Fruit fly (Drosophila melanogaster) whole organism, embryonic: ENCODE measurements around the gene Kal1.
A peak's percentile ranks its signal among the peaks of the same experiment; 100 is the strongest.

Source experiments
- Abd-B ChIP-seq: fragments of 200-800 bp; sonication (Bioruptor generic); optimal IDR thresholded peaks from 2 replicates; lab custom pipeline; 2018; ENCODE audit warnings: missing biosample characterization, mild to moderate bottlenecking, missing genetic modification characterization, moderate library complexity
- BEAF-32 ChIP-seq: fragments of 200-800 bp; sonication (Bioruptor generic); optimal IDR thresholded peaks from 3 replicates; lab custom pipeline; 2017; ENCODE audit warnings: missing biosample characterization, missing genetic modification characterization, mild to moderate bottlenecking, moderate library complexity, missing genetic modification reagents
- Bdp1 ChIP-seq: fragments of 200-800 bp; sonication (Bioruptor generic); optimal IDR thresholded peaks from 3 replicates; lab custom pipeline; 2016; ENCODE audit warnings: missing biosample characterization, missing genetic modification characterization
- CG10267 ChIP-seq: fragments of 200-800 bp; sonication (Bioruptor generic); optimal IDR thresholded peaks from 2 replicates; lab custom pipeline; 2018; ENCODE audit warnings: missing biosample characterization, mild to moderate bottlenecking, missing genetic modification characterization, moderate library complexity
- CG11695 ChIP-seq: fragments of 200-800 bp; sonication (Bioruptor generic); IDR thresholded peaks from 3 replicates; pipeline ENCODE4 v1.3.6; 2022; ENCODE audit warnings: missing biosample characterization, missing genetic modification characterization
- CG12155 ChIP-seq: fragments of 200-800 bp; sonication (Bioruptor generic); optimal IDR thresholded peaks from 3 replicates; lab custom pipeline; 2016; ENCODE audit warnings: missing biosample characterization, missing genetic modification characterization
- CG12659 ChIP-seq: fragments of 200-800 bp; sonication (Bioruptor generic); optimal IDR thresholded peaks from 3 replicates; lab custom pipeline; 2017; ENCODE audit warnings: mild to moderate bottlenecking, missing biosample characterization, missing genetic modification reagents, missing genetic modification characterization
- CG15696 ChIP-seq: fragments of 200-800 bp; sonication (Bioruptor generic); optimal IDR thresholded peaks from 2 replicates; lab custom pipeline; 2019; ENCODE audit warnings: missing biosample characterization, mild to moderate bottlenecking, missing genetic modification characterization, moderate library complexity
- CG17186 ChIP-seq: fragments of 200-800 bp; sonication (Bioruptor generic); optimal IDR thresholded peaks from 3 replicates; lab custom pipeline; 2017; ENCODE audit warnings: missing biosample characterization, missing genetic modification reagents, missing genetic modification characterization
- CG31388 ChIP-seq: fragments of 200-800 bp; sonication (Bioruptor generic); optimal IDR thresholded peaks from 2 replicates; lab custom pipeline; 2016; ENCODE audit warnings: missing biosample characterization, missing genetic modification characterization
- CG3163 ChIP-seq: fragments of 200-800 bp; sonication (Bioruptor generic); optimal IDR thresholded peaks from 3 replicates; lab custom pipeline; 2016; ENCODE audit warnings: missing biosample characterization, missing genetic modification characterization
- CG33557 ChIP-seq: fragments of 200-800 bp; sonication (Bioruptor generic); optimal IDR thresholded peaks from 2 replicates; lab custom pipeline; 2019; ENCODE audit warnings: missing biosample characterization, mild to moderate bottlenecking, missing genetic modification characterization, moderate library complexity
- CG3726 ChIP-seq: fragments of 200-800 bp; sonication (Bioruptor generic); IDR thresholded peaks from 3 replicates; pipeline ENCODE4, ENCODE4 v1.3.6; 2022; ENCODE audit warnings: missing biosample characterization, missing genetic modification characterization
- CG4360 ChIP-seq: fragments of 200-800 bp; sonication (Bioruptor generic); IDR thresholded peaks from 2 replicates; pipeline ENCODE4 v1.3.6; 2022; ENCODE audit warnings: missing biosample characterization, missing genetic modification characterization
- CG4424 ChIP-seq: fragments of 200-800 bp; sonication (Bioruptor generic); optimal IDR thresholded peaks from 3 replicates; lab custom pipeline; 2016; ENCODE audit warnings: missing biosample characterization, missing genetic modification characterization
- CG5180 ChIP-seq: fragments of 200-800 bp; sonication (Bioruptor generic); optimal IDR thresholded peaks from 3 replicates; lab custom pipeline; 2017; ENCODE audit warnings: missing biosample characterization, missing genetic modification characterization, mild to moderate bottlenecking, moderate library complexity, missing genetic modification reagents
- CG6175 ChIP-seq: fragments of 200-800 bp; sonication (Bioruptor generic); IDR thresholded peaks from 3 replicates; pipeline ENCODE4 v1.3.6; 2022; ENCODE audit warnings: missing biosample characterization, missing genetic modification characterization
- CG6654 ChIP-seq: fragments of 200-800 bp; sonication (Bioruptor generic); optimal IDR thresholded peaks from 2 replicates; lab custom pipeline; 2017; ENCODE audit warnings: missing biosample characterization, mild to moderate bottlenecking, missing genetic modification characterization
- CG7786 ChIP-seq: fragments of 200-800 bp; sonication (Bioruptor generic); optimal IDR thresholded peaks from 2 replicates; lab custom pipeline; 2016; ENCODE audit warnings: missing biosample characterization, missing genetic modification characterization
- CG9876 ChIP-seq: fragments of 200-800 bp; sonication (Bioruptor generic); optimal IDR thresholded peaks from 2 replicates; lab custom pipeline; 2016; ENCODE audit warnings: missing biosample characterization, missing genetic modification characterization
- CHES-1-like ChIP-seq: fragments of 200-800 bp; sonication (Bioruptor generic); optimal IDR thresholded peaks from 2 replicates; lab custom pipeline; 2016; ENCODE audit warnings: missing biosample characterization, missing genetic modification characterization
- CrebB ChIP-seq: fragments of 200-800 bp; sonication (Bioruptor generic); optimal IDR thresholded peaks from 3 replicates; lab custom pipeline; 2018; ENCODE audit warnings: missing biosample characterization, mild to moderate bottlenecking, missing genetic modification characterization
- D ChIP-seq, 2 experiments: fragments of 200-800 bp in 1 of 2; fragments of >200 bp in 1 of 2; sonication (Bioruptor generic) in 1 of 2; optimal IDR thresholded peaks; 2 replicates in 1 of 2; 3 replicates in 1 of 2; lab custom pipeline; 2017; ENCODE audit warnings: mild to moderate bottlenecking in 1 of 2, missing biosample characterization in 1 of 2, missing genetic modification characterization in 1 of 2, missing genetic modification reagents in 1 of 2
- Dp ChIP-seq: fragments of 200-800 bp; sonication (Bioruptor generic); optimal IDR thresholded peaks from 2 replicates; lab custom pipeline; 2018; ENCODE audit warnings: missing biosample characterization, mild to moderate bottlenecking, missing genetic modification characterization, moderate library complexity
- E2f1 ChIP-seq: fragments of 200-800 bp; sonication (Bioruptor generic); IDR thresholded peaks from 2 replicates; pipeline ENCODE4 v1.3.6; 2022; ENCODE audit warnings: missing biosample characterization, missing genetic modification characterization
- Fer1 ChIP-seq: fragments of 200-800 bp; sonication (Bioruptor generic); optimal IDR thresholded peaks from 2 replicates; lab custom pipeline; 2017; ENCODE audit warnings: missing biosample characterization, mild to moderate bottlenecking, missing genetic modification characterization
- Fer3 ChIP-seq: fragments of 200-800 bp; sonication (Bioruptor generic); optimal IDR thresholded peaks from 2 replicates; lab custom pipeline; 2018; ENCODE audit warnings: missing biosample characterization, mild to moderate bottlenecking, missing genetic modification characterization, moderate library complexity
- HHEX ChIP-seq: fragments of 200-800 bp; sonication (Bioruptor generic); optimal IDR thresholded peaks from 3 replicates; lab custom pipeline; 2017; ENCODE audit warnings: missing biosample characterization, mild to moderate bottlenecking, missing genetic modification characterization, missing genetic modification reagents
- Hmr ChIP-seq: fragments of 200-800 bp; sonication (Bioruptor generic); optimal IDR thresholded peaks from 3 replicates; lab custom pipeline; 2017; ENCODE audit warnings: mild to moderate bottlenecking, missing biosample characterization, missing genetic modification reagents, missing genetic modification characterization
- NFAT ChIP-seq: fragments of 200-800 bp; sonication (Bioruptor generic); IDR thresholded peaks from 2 replicates; pipeline ENCODE4 v1.3.6; 2022; ENCODE audit warnings: missing biosample characterization, missing genetic modification characterization
- NK7.1 ChIP-seq: fragments of 200-800 bp; sonication (Bioruptor generic); optimal IDR thresholded peaks from 3 replicates; lab custom pipeline; 2016; ENCODE audit warnings: missing biosample characterization, missing genetic modification characterization
- NfI ChIP-seq: fragments of 200-800 bp; sonication (Bioruptor generic); optimal IDR thresholded peaks from 3 replicates; lab custom pipeline; 2018; ENCODE audit warnings: missing biosample characterization, mild to moderate bottlenecking, missing genetic modification characterization, moderate library complexity
- Oli ChIP-seq: fragments of 200-800 bp; sonication (Bioruptor generic); optimal IDR thresholded peaks from 2 replicates; lab custom pipeline; 2018; ENCODE audit warnings: missing biosample characterization, mild to moderate bottlenecking, missing genetic modification characterization, moderate library complexity
- Pdp1 ChIP-seq, 2 experiments: fragments of 200-800 bp; sonication (Bioruptor generic); optimal IDR thresholded peaks; 3 replicates each; lab custom pipeline; 2016; ENCODE audit warnings: missing biosample characterization in 2 of 2, missing genetic modification characterization in 2 of 2, mild to moderate bottlenecking in 1 of 2, moderate library complexity in 1 of 2
- Sox100B ChIP-seq: fragments of 200-800 bp; sonication (Bioruptor generic); optimal IDR thresholded peaks from 3 replicates; lab custom pipeline; 2018; ENCODE audit warnings: missing biosample characterization, mild to moderate bottlenecking, missing genetic modification characterization
- Sry-δ ChIP-seq: fragments of 200-800 bp; sonication (Bioruptor generic); optimal IDR thresholded peaks from 2 replicates; lab custom pipeline; 2016; ENCODE audit warnings: missing biosample characterization, missing genetic modification characterization
- Xrp1 ChIP-seq: fragments of 200-800 bp; sonication (Bioruptor generic); IDR thresholded peaks from 2 replicates; pipeline ENCODE4 v1.3.6; 2022; ENCODE audit warnings: missing biosample characterization, missing genetic modification characterization
- cad ChIP-seq: fragments of >200 bp; optimal IDR thresholded peaks from 2 replicates; lab custom pipeline; 2017; ENCODE audit warnings: missing biosample characterization, missing genetic modification characterization
- chm ChIP-seq: fragments of 200-800 bp; sonication (Bioruptor generic); IDR thresholded peaks from 2 replicates; pipeline ENCODE4 v1.3.6; 2022; ENCODE audit warnings: missing biosample characterization, missing genetic modification characterization
- ci ChIP-seq: fragments of 200-800 bp; sonication (Bioruptor generic); IDR thresholded peaks from 3 replicates; pipeline ENCODE4 v1.3.6; 2022; ENCODE audit warnings: missing biosample characterization, missing genetic modification characterization
- crol ChIP-seq: fragments of 200-800 bp; sonication (Bioruptor generic); IDR thresholded peaks from 2 replicates; pipeline ENCODE4 v1.3.6; 2022; ENCODE audit warnings: missing biosample characterization, missing genetic modification characterization
- eve ChIP-seq, 2 experiments: fragments of >200 bp; optimal IDR thresholded peaks; 2 replicates each; lab custom pipeline; 2017; ENCODE audit warnings: missing biosample characterization in 2 of 2, missing genetic modification characterization in 2 of 2
- eyg ChIP-seq: fragments of 200-800 bp; sonication (Bioruptor generic); optimal IDR thresholded peaks from 3 replicates; lab custom pipeline; 2016; ENCODE audit warnings: missing biosample characterization, missing genetic modification characterization
- fd3F ChIP-seq: fragments of 200-800 bp; sonication (Bioruptor generic); optimal IDR thresholded peaks from 2 replicates; lab custom pipeline; 2018; ENCODE audit warnings: missing biosample characterization, mild to moderate bottlenecking, missing genetic modification characterization, moderate library complexity
- ftz-f1 ChIP-seq: fragments of 200-800 bp; sonication (Bioruptor generic); optimal IDR thresholded peaks from 2 replicates; lab custom pipeline; 2016; ENCODE audit warnings: missing biosample characterization, missing genetic modification characterization
- jumu ChIP-seq: fragments of 200-800 bp; sonication (Bioruptor generic); optimal IDR thresholded peaks from 3 replicates; lab custom pipeline; 2016; ENCODE audit warnings: missing biosample characterization, missing genetic modification characterization
- pb ChIP-seq: fragments of 200-800 bp; sonication (Bioruptor generic); optimal IDR thresholded peaks from 3 replicates; lab custom pipeline; 2016; ENCODE audit warnings: missing biosample characterization, missing genetic modification characterization
- psq ChIP-seq: fragments of 200-800 bp; sonication (Bioruptor generic); optimal IDR thresholded peaks from 2 replicates; lab custom pipeline; 2017; ENCODE audit warnings: missing biosample characterization, missing genetic modification characterization
- run ChIP-seq: fragments of 200-800 bp; sonication (Bioruptor generic); optimal IDR thresholded peaks from 3 replicates; lab custom pipeline; 2018; ENCODE audit warnings: missing biosample characterization, mild to moderate bottlenecking, missing genetic modification characterization
- scrt ChIP-seq: fragments of 200-800 bp; sonication (Bioruptor generic); optimal IDR thresholded peaks from 2 replicates; lab custom pipeline; 2018; ENCODE audit warnings: missing biosample characterization, mild to moderate bottlenecking, missing genetic modification characterization, moderate library complexity
- tgo ChIP-seq: fragments of 200-800 bp; sonication (Bioruptor generic); IDR thresholded peaks from 3 replicates; pipeline ENCODE4 v1.3.6; 2022; ENCODE audit warnings: missing biosample characterization, missing genetic modification characterization

Kal1 gene

dm6 chr3R:24188619-24189018 is 47.4 kb downstream of the Kal1 start, which contains the start of gene CG5515 (continued):
- peak; percentile 26 for TF ChIP-seq psq (GFP tag; lab: Kevin White, UChicago)
- no peak for TF ChIP-seq CG31388
- peak; percentile 72 for TF ChIP-seq Abd-B (GFP tag; lab: Kevin White, UChicago)
- peak; percentile 10; the same call in 1 of the 3 replicates for TF ChIP-seq CG3726 (GFP tag; lab: Robert Waterston, UW)
- peak; percentile 48 for TF ChIP-seq eyg (GFP tag; lab: Kevin White, UChicago)
- TF ChIP-seq CG12659, result peak; percentile 81
- TF ChIP-seq CG9876 (GFP tag; lab: Kevin White, UChicago), result peak; percentile 73
- no peak for TF ChIP-seq CG6654 (GFP tag; lab: Kevin White, UChicago)
- peak; percentile 80 for TF ChIP-seq Dp
- TF ChIP-seq CG15696 (tag; lab: Kevin White, UChicago), result peak; percentile 83
- peak; percentile 68 for TF ChIP-seq CG4424 (GFP tag; lab: Kevin White, UChicago)
- TF ChIP-seq CG3163, result peak; percentile 76
- TF ChIP-seq CG4360 (GFP tag; lab: Robert Waterston, UW), result no peak
- peak; percentile 76 for TF ChIP-seq CHES-1-like (GFP tag; lab: Kevin White, UChicago)
- TF ChIP-seq NFAT (GFP tag; lab: Robert Waterston, UW), result peak; percentile 70
- TF ChIP-seq Sry-δ (GFP tag; lab: Kevin White, UChicago), result peak; percentile 54
- peak; percentile 32 for TF ChIP-seq BEAF-32 (GFP tag; lab: Kevin White, UChicago)
- TF ChIP-seq crol (GFP tag; lab: Robert Waterston, UW), result no peak
- TF ChIP-seq CG6175 (GFP tag; lab: Robert Waterston, UW), result no peak
- TF ChIP-seq fd3F, result peak; percentile 68
- TF ChIP-seq Fer3, result peak; percentile 48
- TF ChIP-seq CG7786 (GFP tag; lab: Kevin White, UChicago), result peak; percentile 80
- peak; percentile 91 for TF ChIP-seq ci (GFP tag; lab: Robert Waterston, UW)
- TF ChIP-seq chm, result peak; percentile 74
- peak; percentile 70 for TF ChIP-seq CG12155 (GFP tag; lab: Kevin White, UChicago)
- TF ChIP-seq ftz-f1, result no peak
- TF ChIP-seq Xrp1, result peak; percentile 87
- no peak for TF ChIP-seq cad (GFP tag; lab: Kevin White, UChicago)
- TF ChIP-seq Hmr (GFP tag; lab: Kevin White, UChicago), result no peak

DNA sequence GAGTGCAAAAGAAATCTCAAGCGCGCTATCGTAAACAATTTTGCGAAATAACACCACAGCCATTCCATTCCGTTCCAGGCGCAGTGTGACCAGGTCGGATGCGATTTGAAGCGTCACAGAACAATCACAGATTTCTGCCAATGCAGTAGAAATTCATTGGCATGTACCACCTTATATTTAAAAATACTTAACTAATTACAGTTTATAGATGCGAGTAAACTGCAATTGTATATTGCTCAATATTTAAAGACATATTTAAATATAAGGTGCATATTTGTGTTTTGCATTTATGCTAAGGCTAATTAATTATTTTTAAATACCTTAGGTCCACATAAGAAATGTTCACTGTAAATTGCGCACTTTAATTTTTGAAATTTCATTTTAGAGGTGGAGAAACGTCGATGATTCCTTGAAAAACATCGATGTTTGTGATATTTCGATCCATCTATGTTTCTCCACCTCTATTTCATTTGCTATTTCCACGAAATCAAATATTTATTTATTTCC is 52.2 kb downstream of the Kal1 start, which contains the start of the genes SMC6 and CG6204:
Gene SMC6 (minus strand): TSS at position 51 of the 507 bp plus-strand sequence.
Gene CG6204 (plus strand): TSS at position 460 of the 507 bp plus-strand sequence.
- peak; percentile 93 for TF ChIP-seq Fer1
- no peak for TF ChIP-seq CG5180 (GFP tag; lab: Kevin White, UChicago)
- no peak for TF ChIP-seq D (optimal IDR thresholded peaks at IDR 0.05; lab: Kevin White, UChicago)
- peak; percentile 80 for TF ChIP-seq D (GFP tag; optimal IDR thresholded peaks at IDR 0.05; lab: Kevin White, UChicago)
- peak; percentile 87 for TF ChIP-seq CG33557
- TF ChIP-seq CG10267 (tag; lab: Kevin White, UChicago), result peak; percentile 86
- TF ChIP-seq scrt (GFP tag; lab: Kevin White, UChicago), result no peak
- peak; percentile 87 to 91 for TF ChIP-seq Pdp1 (GFP tag; optimal IDR thresholded peaks at IDR 0.05; lab: Kevin White, UChicago)
- TF ChIP-seq eve (GFP tag; optimal IDR thresholded peaks at IDR 0.05; lab: Kevin White, UChicago), result no peak
- TF ChIP-seq NfI (GFP tag; lab: Kevin White, UChicago), result peak; percentile 93
- TF ChIP-seq tgo (GFP tag; lab: Robert Waterston, UW), result peak; percentile 95
- peak; percentile 90 for TF ChIP-seq CrebB (tag; lab: Kevin White, UChicago)
- peak; percentile 97 for TF ChIP-seq Fer3
- peak; percentile 73 for TF ChIP-seq Bdp1 (GFP tag; lab: Kevin White, UChicago)
- TF ChIP-seq HHEX (GFP tag; lab: Kevin White, UChicago), result peak; percentile 90
- peak; percentile 89 for TF ChIP-seq Sox100B (GFP tag; lab: Kevin White, UChicago)
- peak; percentile 92 for TF ChIP-seq run (tag; lab: Kevin White, UChicago)
- peak; percentile 51 for TF ChIP-seq CG17186
- TF ChIP-seq jumu (GFP tag; lab: Kevin White, UChicago), result peak; percentile 82
- TF ChIP-seq Oli (tag; lab: Kevin White, UChicago), result peak; percentile 96
- TF ChIP-seq E2f1 (GFP tag; lab: Robert Waterston, UW), result peak; percentile 95
- peak; percentile 48 for TF ChIP-seq pb (GFP tag; lab: Kevin White, UChicago)
- peak; percentile 80 for TF ChIP-seq NK7.1
- TF ChIP-seq CG11695, result peak; percentile 95
